Worm (Caenorhabditis elegans) whole organism, L1 larva: ENCODE data around the gene srlf-24.
A peak's percentile ranks its signal among the peaks of the same experiment; 100 is the strongest.

Source experiments
- C04F5.9 ChIP-seq: sonication (generic microtip); optimal IDR thresholded peaks from 2 replicates; lab custom pipeline; 2016; ENCODE audit warnings: missing genetic modification characterization, missing compliant biosample characterization
- C16A3.4 ChIP-seq: fragments of 150-350 bp; optimal IDR thresholded peaks from 2 replicates; lab custom pipeline; 2014; ENCODE audit warnings: missing biosample characterization, missing genetic modification characterization
- aly-2 ChIP-seq: fragments of 150-350 bp; optimal IDR thresholded peaks from 2 replicates; lab custom pipeline; 2014; ENCODE audit warnings: missing biosample characterization, missing genetic modification characterization
- blmp-1 ChIP-seq: fragments of 150-350 bp; optimal IDR thresholded peaks from 2 replicates; lab custom pipeline; 2014; ENCODE audit warnings: missing biosample characterization, missing genetic modification characterization
- ceh-63 ChIP-seq: fragments of 200-800 bp; sonication (Bioruptor generic); optimal IDR thresholded peaks from 2 replicates; lab custom pipeline; 2018; ENCODE audit warnings: mild to moderate bottlenecking, missing genetic modification characterization, missing compliant biosample characterization
- ceh-8 ChIP-seq: fragments of 200-800 bp; sonication (Bioruptor generic); optimal IDR thresholded peaks from 2 replicates; lab custom pipeline; 2018; ENCODE audit warnings: mild to moderate bottlenecking, missing genetic modification characterization, moderate library complexity, missing compliant biosample characterization
- dpl-1 ChIP-seq, 3 experiments: fragments of 150-350 bp in 2 of 3; sonication (generic microtip) in 1 of 3; optimal IDR thresholded peaks; 2 replicates each; lab custom pipeline; 2014 to 2017; ENCODE audit warnings: missing biosample characterization in 3 of 3, missing genetic modification characterization in 3 of 3, missing genetic modification reagents in 3 of 3
- dsc-1 ChIP-seq: sonication (generic microtip); optimal IDR thresholded peaks from 2 replicates; lab custom pipeline; 2016; ENCODE audit warnings: mild to moderate bottlenecking, missing genetic modification characterization, missing compliant biosample characterization
- efl-1 ChIP-seq, 4 experiments: fragments of 150-350 bp; optimal IDR thresholded peaks in 3 of 4; peaks in 1 of 4; 1 replicate in 1 of 4; 2 replicates in 3 of 4; lab custom pipeline; 2014; ENCODE audit warnings: missing biosample characterization in 2 of 4, missing genetic modification characterization in 2 of 4, missing genetic modification reagents in 2 of 4
- efl-3 ChIP-seq: fragments of 200-800 bp; sonication (Bioruptor generic); optimal IDR thresholded peaks from 2 replicates; lab custom pipeline; 2018; ENCODE audit warnings: mild to moderate bottlenecking, missing genetic modification characterization, missing compliant biosample characterization
- egl-27 ChIP-seq, 2 experiments: fragments of 150-350 bp in 1 of 2; sonication (generic microtip); optimal IDR thresholded peaks; 3 replicates each; lab custom pipeline; 2017 to 2018; ENCODE audit warnings: missing biosample characterization in 2 of 2, missing genetic modification characterization in 2 of 2, missing genetic modification reagents in 2 of 2
- elt-2 ChIP-seq: sonication (generic microtip); optimal IDR thresholded peaks from 2 replicates; lab custom pipeline; 2016; ENCODE audit warnings: missing genetic modification characterization, mild to moderate bottlenecking, inconsistent platforms, missing compliant biosample characterization, missing genetic modification reagents
- ets-5 ChIP-seq: fragments of 200-800 bp; sonication (Bioruptor generic); IDR thresholded peaks from 2 replicates; pipeline ENCODE4 v1.3.6; 2022; ENCODE audit warnings: missing genetic modification characterization, missing compliant biosample characterization
- fkh-4 ChIP-seq: sonication (generic microtip); optimal IDR thresholded peaks from 2 replicates; lab custom pipeline; 2016; ENCODE audit warnings: missing compliant biosample characterization, missing genetic modification characterization, borderline replicate concordance
- fkh-8 ChIP-seq: sonication (generic microtip); optimal IDR thresholded peaks from 2 replicates; lab custom pipeline; 2016; ENCODE audit warnings: mild to moderate bottlenecking, missing genetic modification characterization, missing compliant biosample characterization
- fos-1 ChIP-seq: fragments of 150-350 bp; optimal IDR thresholded peaks from 2 replicates; lab custom pipeline; 2014; ENCODE audit warnings: missing biosample characterization, missing genetic modification characterization
- grh-1 ChIP-seq: fragments of 200-800 bp; sonication (Bioruptor generic); IDR thresholded peaks from 2 replicates; pipeline ENCODE4 v1.3.6; 2022; ENCODE audit warnings: missing genetic modification reagents, missing genetic modification characterization, missing compliant biosample characterization
- hlh-17 ChIP-seq: fragments of 200-800 bp; sonication (Bioruptor generic); optimal IDR thresholded peaks from 2 replicates; lab custom pipeline; 2018; ENCODE audit warnings: missing genetic modification characterization, mild to moderate bottlenecking, missing compliant biosample characterization, moderate library complexity, borderline replicate concordance
- hlh-4 ChIP-seq: sonication (generic microtip); optimal IDR thresholded peaks from 2 replicates; lab custom pipeline; 2016; ENCODE audit warnings: mild to moderate bottlenecking, missing genetic modification characterization, missing compliant biosample characterization
- hpl-2 ChIP-seq: fragments of 150-350 bp; optimal IDR thresholded peaks from 2 replicates; lab custom pipeline; 2014; ENCODE audit warnings: missing biosample characterization, missing genetic modification reagents, missing genetic modification characterization
- lin-13 ChIP-seq: fragments of 150-350 bp; optimal IDR thresholded peaks from 2 replicates; lab custom pipeline; 2014; ENCODE audit warnings: missing biosample characterization, missing genetic modification reagents, missing genetic modification characterization
- lin-14 ChIP-seq: fragments of 200-800 bp; sonication (Bioruptor generic); optimal IDR thresholded peaks from 2 replicates; lab custom pipeline; 2018; ENCODE audit warnings: mild to moderate bottlenecking, missing genetic modification characterization, moderate library complexity, missing compliant biosample characterization
- lin-15B ChIP-seq: fragments of 150-350 bp; sonication (generic microtip); optimal IDR thresholded peaks from 3 replicates; lab custom pipeline; 2014; ENCODE audit warnings: missing biosample characterization, missing genetic modification characterization
- lir-3 ChIP-seq: sonication (generic microtip); optimal IDR thresholded peaks from 2 replicates; lab custom pipeline; 2016; ENCODE audit warnings: mild to moderate bottlenecking, missing genetic modification characterization, moderate library complexity, missing compliant biosample characterization; ENCODE audit not compliant: poor library complexity
- lsy-2 ChIP-seq, 2 experiments: fragments of 150-350 bp; optimal IDR thresholded peaks; 2 replicates each; lab custom pipeline; 2014; ENCODE audit warnings: missing biosample characterization in 2 of 2, missing genetic modification characterization in 2 of 2
- mab-9 ChIP-seq: fragments of 200-800 bp; sonication (Bioruptor generic); IDR thresholded peaks from 2 replicates; pipeline ENCODE4 v1.3.6; 2022; ENCODE audit warnings: missing genetic modification reagents, missing genetic modification characterization, missing compliant biosample characterization
- mep-1 ChIP-seq: fragments of 150-350 bp; optimal IDR thresholded peaks from 2 replicates; lab custom pipeline; 2014; ENCODE audit warnings: missing biosample characterization, missing genetic modification characterization
- nhr-11 ChIP-seq: fragments of 150-350 bp; optimal IDR thresholded peaks from 2 replicates; lab custom pipeline; 2014; ENCODE audit warnings: missing biosample characterization, missing genetic modification characterization
- nhr-12 ChIP-seq: sonication (generic microtip); optimal IDR thresholded peaks from 2 replicates; lab custom pipeline; 2017; ENCODE audit warnings: missing biosample characterization, missing genetic modification characterization
- nhr-19 ChIP-seq: fragments of 200-800 bp; sonication (Bioruptor generic); conservative IDR thresholded peaks from 2 replicates; pipeline ENCODE4 v1.3.6; 2022; ENCODE audit warnings: missing genetic modification characterization, missing compliant biosample characterization
- nhr-28 ChIP-seq: fragments of 150-350 bp; optimal IDR thresholded peaks from 2 replicates; lab custom pipeline; 2014; ENCODE audit warnings: missing biosample characterization, missing genetic modification characterization
- nhr-71 ChIP-seq: sonication (generic microtip); optimal IDR thresholded peaks from 2 replicates; lab custom pipeline; 2016; ENCODE audit warnings: mild to moderate bottlenecking, missing genetic modification characterization, moderate library complexity, missing compliant biosample characterization
- nhr-76 ChIP-seq: sonication (generic microtip); optimal IDR thresholded peaks from 2 replicates; lab custom pipeline; 2017; ENCODE audit warnings: missing biosample characterization, missing genetic modification characterization
- nhr-84 ChIP-seq: sonication (generic microtip); optimal IDR thresholded peaks from 2 replicates; lab custom pipeline; 2017; ENCODE audit warnings: missing biosample characterization, missing genetic modification characterization
- nhr-90 ChIP-seq: sonication (generic microtip); optimal IDR thresholded peaks from 2 replicates; lab custom pipeline; 2016; ENCODE audit warnings: mild to moderate bottlenecking, missing genetic modification characterization, missing compliant biosample characterization; ENCODE audit not compliant: poor library complexity
- rnt-1 ChIP-seq: sonication (generic microtip); optimal IDR thresholded peaks from 2 replicates; lab custom pipeline; 2016; ENCODE audit warnings: mild to moderate bottlenecking, missing genetic modification characterization, moderate library complexity, missing compliant biosample characterization
- skn-1 ChIP-seq: fragments of 150-350 bp; optimal IDR thresholded peaks from 2 replicates; lab custom pipeline; 2014; ENCODE audit warnings: missing biosample characterization, missing genetic modification characterization
- snu-23 ChIP-seq: sonication (generic microtip); optimal IDR thresholded peaks from 2 replicates; lab custom pipeline; 2016; ENCODE audit warnings: missing genetic modification characterization, missing compliant biosample characterization
- sptf-1 ChIP-seq: fragments of 150-350 bp; optimal IDR thresholded peaks from 2 replicates; lab custom pipeline; 2014; ENCODE audit warnings: missing biosample characterization, missing genetic modification characterization
- sup-37 ChIP-seq: fragments of 200-800 bp; sonication (Bioruptor generic); optimal IDR thresholded peaks from 2 replicates; lab custom pipeline; 2018; ENCODE audit warnings: mild to moderate bottlenecking, missing genetic modification characterization, missing compliant biosample characterization
- tbx-2 ChIP-seq: sonication (generic microtip); optimal IDR thresholded peaks from 2 replicates; lab custom pipeline; 2016; ENCODE audit warnings: missing genetic modification characterization, missing compliant biosample characterization
- unc-130 ChIP-seq: fragments of 150-350 bp; optimal IDR thresholded peaks from 2 replicates; lab custom pipeline; 2017; ENCODE audit warnings: missing biosample characterization, missing genetic modification characterization, inconsistent platforms
- unc-30 ChIP-seq: sonication (generic microtip); optimal IDR thresholded peaks from 2 replicates; lab custom pipeline; 2017; ENCODE audit warnings: missing biosample characterization, missing genetic modification characterization
- unc-62 ChIP-seq: fragments of 150-350 bp; optimal IDR thresholded peaks from 2 replicates; lab custom pipeline; 2014; ENCODE audit warnings: missing biosample characterization, missing genetic modification reagents, missing genetic modification characterization
- vab-15 ChIP-seq: sonication (generic microtip); optimal IDR thresholded peaks from 2 replicates; lab custom pipeline; 2017; ENCODE audit warnings: missing genotype, mild to moderate bottlenecking, missing genetic modification characterization, missing compliant biosample characterization
- xbp-1 ChIP-seq: sonication (generic microtip); optimal IDR thresholded peaks from 2 replicates; lab custom pipeline; 2016; ENCODE audit warnings: missing genetic modification characterization, missing compliant biosample characterization
- zip-4 ChIP-seq: fragments of 200-800 bp; sonication (Bioruptor generic); optimal IDR thresholded peaks from 2 replicates; lab custom pipeline; 2018; ENCODE audit warnings: mild to moderate bottlenecking, missing genetic modification characterization, moderate library complexity, missing compliant biosample characterization
- ztf-11 ChIP-seq, 2 experiments: sonication (generic microtip); optimal IDR thresholded peaks; 2 replicates each; lab custom pipeline; 2016 to 2017; ENCODE audit warnings: missing genetic modification characterization in 2 of 2, missing biosample characterization in 1 of 2, missing compliant biosample characterization in 1 of 2
- ztf-4 ChIP-seq: fragments of 150-350 bp; optimal IDR thresholded peaks from 2 replicates; lab custom pipeline; 2014; ENCODE audit warnings: missing biosample characterization, missing genetic modification characterization

srlf-24 gene

DNA sequence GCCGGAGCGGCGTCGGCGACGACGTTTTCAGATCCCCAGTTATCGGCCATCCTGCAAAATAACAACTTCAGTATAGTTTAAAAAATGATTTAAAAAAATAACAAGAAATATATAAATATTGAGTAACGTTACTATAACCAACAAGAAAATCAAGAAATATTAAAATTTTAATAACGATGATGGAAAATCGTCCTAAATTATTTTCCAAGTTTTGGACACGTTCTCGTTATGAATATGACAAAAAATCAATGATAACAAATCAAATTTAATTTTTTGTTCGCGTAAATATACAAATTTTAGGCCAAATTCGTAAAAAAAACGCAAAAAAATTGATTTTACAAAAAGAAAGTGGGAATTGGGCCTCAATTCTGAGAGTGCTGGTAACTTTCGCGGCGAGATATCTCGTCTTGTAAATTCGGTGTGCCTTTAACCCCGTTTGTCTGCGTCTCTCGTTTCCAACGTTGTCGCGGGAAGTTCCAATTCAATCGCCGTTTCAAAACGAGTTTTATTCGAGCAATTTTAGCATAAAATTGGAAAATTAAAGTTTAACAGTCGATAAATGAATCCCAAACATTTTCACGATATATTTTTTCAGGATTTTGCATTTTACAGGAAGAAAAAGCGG is 5.5 kb upstream of the srlf-24 start, which contains the start of gene rps-5 (continued):
- TF ChIP-seq C04F5.9 (tag; lab: Kevin White, UChicago) (no peak), lin-13 (GFP tag; lab: Kevin White, UChicago) (peak; percentile 3), nhr-12 (tag; lab: Kevin White, UChicago) (no peak), ztf-11 (tag; optimal IDR thresholded peaks at IDR 0.05; lab: Kevin White, UChicago) (no peak), ceh-63 (GFP tag; lab: Kevin White, UChicago) (no peak), aly-2 (tag; lab: Kevin White, UChicago) (no peak), zip-4 (no peak), dpl-1 (GFP tag; optimal IDR thresholded peaks at IDR 0.05; lab: Kevin White, UChicago) (peak; percentile 78 to 85 (median 84)), fos-1 (peak; percentile 52), nhr-28 (tag; lab: Kevin White, UChicago) (no peak), efl-1 (optimal IDR thresholded peaks at IDR 0.05; lab: Kevin White, UChicago) (peak; percentile 79 to 89), efl-1 (GFP tag; optimal IDR thresholded peaks at IDR 0.05 in 1 of 2; lab: Kevin White, UChicago) (peak; percentile 84 to 99), snu-23 (GFP tag; lab: Kevin White, UChicago) (peak; percentile 80), hlh-4 (no peak), lin-15B (tag; lab: Kevin White, UChicago) (peak; percentile 25), nhr-90 (tag; lab: Kevin White, UChicago) (peak; percentile 35), unc-62 (GFP tag; lab: Kevin White, UChicago) (no peak), dsc-1 (peak; percentile 37), rnt-1 (tag; lab: Kevin White, UChicago) (peak; percentile 63), C16A3.4 (tag; lab: Kevin White, UChicago) (peak; percentile 68), fkh-4 (tag; lab: Kevin White, UChicago) (no peak), hlh-17 (GFP tag; lab: Kevin White, UChicago) (no peak), mab-9 (GFP tag; lab: Robert Waterston, UW) (no peak), hpl-2 (GFP tag; lab: Kevin White, UChicago) (no peak), grh-1 (GFP tag; lab: Robert Waterston, UW) (no peak), vab-15 (tag; lab: Kevin White, UChicago) (no peak), sup-37 (GFP tag; lab: Kevin White, UChicago) (no peak), mep-1 (peak; percentile 64), nhr-76 (no peak), skn-1 (tag; lab: Kevin White, UChicago) (peak; percentile 44), lin-14 (peak; percentile 65), nhr-84 (no peak)

DNA sequence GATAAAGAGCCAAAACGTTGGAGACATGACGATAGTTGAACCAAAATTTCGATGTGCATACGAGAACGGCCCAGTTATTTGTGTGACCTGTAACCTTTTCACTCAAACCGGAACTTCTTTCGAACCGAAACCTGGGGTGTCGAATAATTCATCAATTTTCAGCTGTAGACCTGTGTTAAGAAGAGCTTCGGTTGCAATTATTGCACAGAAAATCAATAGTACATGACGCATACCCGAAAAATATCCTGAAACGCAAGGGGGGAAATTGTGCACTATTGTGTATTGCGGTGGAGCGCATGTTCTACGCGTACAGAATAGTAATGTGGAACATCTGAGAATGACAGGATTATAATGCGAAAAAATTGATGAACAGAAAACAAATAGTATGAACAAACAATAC is 4.1 kb upstream of the srlf-24 start, which contains the start of gene pigk-1:
TSS of gene pigk-1 (minus strand) at position 248 of the 400 bp plus-strand sequence.
- no peak for TF ChIP-seq skn-1 (tag; lab: Kevin White, UChicago)
- TF ChIP-seq nhr-71 (tag; lab: Kevin White, UChicago) = peak; percentile 12
- no peak for TF ChIP-seq fkh-8 (tag; lab: Kevin White, UChicago)
- no peak for TF ChIP-seq unc-130 (tag; lab: Kevin White, UChicago)
- no peak for TF ChIP-seq elt-2 (tag; lab: Kevin White, UChicago)
- no peak for TF ChIP-seq unc-30 (tag; lab: Kevin White, UChicago)
- TF ChIP-seq ceh-8 (GFP tag; lab: Kevin White, UChicago) = no peak
- TF ChIP-seq tbx-2 (tag; lab: Kevin White, UChicago) = no peak
- TF ChIP-seq sptf-1 (tag; lab: Kevin White, UChicago) = no peak
- no peak for TF ChIP-seq efl-1 (optimal IDR thresholded peaks at IDR 0.05; lab: Kevin White, UChicago)
- TF ChIP-seq efl-1 (GFP tag; optimal IDR thresholded peaks at IDR 0.05 in 1 of 2; lab: Kevin White, UChicago) = no peak
- TF ChIP-seq mab-9 (GFP tag; lab: Robert Waterston, UW) = no peak
- TF ChIP-seq xbp-1 = no peak
- TF ChIP-seq efl-3 (GFP tag; lab: Kevin White, UChicago) = no peak
- TF ChIP-seq nhr-28 (tag; lab: Kevin White, UChicago) = no peak
- TF ChIP-seq blmp-1 (tag; lab: Kevin White, UChicago) = no peak
- 0 out of 2 replicates have a peak, but pooled peaks have one; percentile 6 for TF ChIP-seq nhr-19 (GFP tag; lab: Robert Waterston, UW)
- no peak for TF ChIP-seq lin-15B (tag; lab: Kevin White, UChicago)
- TF ChIP-seq fos-1 = peak; percentile 27
- no peak for TF ChIP-seq ets-5 (GFP tag; lab: Robert Waterston, UW)
- no peak for TF ChIP-seq lir-3 (tag; lab: Kevin White, UChicago)
- no peak for TF ChIP-seq nhr-11
- no peak for TF ChIP-seq rnt-1 (tag; lab: Kevin White, UChicago)
- peak; percentile 7 for TF ChIP-seq aly-2 (tag; lab: Kevin White, UChicago)
- TF ChIP-seq ztf-4 (tag; lab: Kevin White, UChicago) = no peak
- TF ChIP-seq egl-27 (tag; optimal IDR thresholded peaks at IDR 0.05; lab: Kevin White, UChicago) = no peak
- TF ChIP-seq ztf-11 (tag; optimal IDR thresholded peaks at IDR 0.05; lab: Kevin White, UChicago) = no peak
- TF ChIP-seq lsy-2 (tag; optimal IDR thresholded peaks at IDR 0.05; lab: Kevin White, UChicago) = peak in 1 of 2 experiments; percentile 37
